Fruit fly (Drosophila melanogaster): Measurements from ENCODE around the gene KFase.

dm6 chr2L:6532977-6533376 is 44.4 kb upstream of the KFase start:
- TF ChIP-seq usp (GFP tag; optimal IDR thresholded peaks at IDR 0.05) (no peak), psq (optimal IDR thresholded peaks at IDR 0.05) (no peak), CG8478 (optimal IDR thresholded peaks at IDR 0.05) (no peak)
